Worm (Caenorhabditis elegans) whole organism, early embryonic: ENCODE data around the gene Y43E12A.2.
"Not testable (repeated sequence)": the region's sequence is repeated elsewhere in the genome, so short reads cannot be mapped to it uniquely, and the experiment has no call there.

Source experiments
- B0310.2 ChIP-seq: sonication (generic microtip); optimal IDR thresholded peaks from 2 replicates; lab custom pipeline; 2016; ENCODE audit warnings: mild to moderate bottlenecking, missing genetic modification characterization, missing compliant biosample characterization
- F13C5.2 ChIP-seq: sonication (generic microtip); optimal IDR thresholded peaks from 2 replicates; lab custom pipeline; 2017; ENCODE audit warnings: mild to moderate bottlenecking, missing genetic modification characterization, inconsistent platforms, missing compliant biosample characterization
- aly-1 ChIP-seq: sonication (generic microtip); optimal IDR thresholded peaks from 2 replicates; lab custom pipeline; 2016; ENCODE audit warnings: missing genetic modification characterization, missing compliant biosample characterization
- ama-1 ChIP-seq: fragments of 150-350 bp; optimal IDR thresholded peaks from 2 replicates; lab custom pipeline; 2014
- ceh-13 ChIP-seq: fragments of 200-800 bp; sonication (Bioruptor generic); optimal IDR thresholded peaks from 2 replicates; lab custom pipeline; 2018; ENCODE audit warnings: mild to moderate bottlenecking, missing genetic modification characterization, missing compliant biosample characterization
- ceh-36 ChIP-seq: sonication (generic microtip); optimal IDR thresholded peaks from 2 replicates; lab custom pipeline; 2016; ENCODE audit warnings: missing genetic modification characterization, inconsistent platforms, missing compliant biosample characterization
- ets-7 ChIP-seq: sonication (generic microtip); optimal IDR thresholded peaks from 2 replicates; lab custom pipeline; 2016; ENCODE audit warnings: missing genotype, missing genetic modification characterization, missing compliant biosample characterization
- flt-1 ChIP-seq: fragments of 200-800 bp; sonication (Bioruptor generic); IDR thresholded peaks from 2 replicates; pipeline ENCODE4 v1.3.6; 2022; ENCODE audit warnings: missing genetic modification characterization, missing compliant biosample characterization
- hmbx-1 ChIP-seq: sonication (generic microtip); optimal IDR thresholded peaks from 2 replicates; lab custom pipeline; 2016; ENCODE audit warnings: mild to moderate bottlenecking, missing genetic modification characterization, missing compliant biosample characterization
- hmg-4 ChIP-seq: fragments of 200-800 bp; sonication (Bioruptor generic); optimal IDR thresholded peaks from 2 replicates; lab custom pipeline; 2018; ENCODE audit warnings: mild to moderate bottlenecking, missing genetic modification characterization, missing compliant biosample characterization
- hnd-1 ChIP-seq: sonication (generic microtip); optimal IDR thresholded peaks from 2 replicates; lab custom pipeline; 2016; ENCODE audit warnings: missing genetic modification characterization, missing compliant biosample characterization
- pes-1 ChIP-seq: fragments of 200-800 bp; sonication (Bioruptor generic); IDR thresholded peaks from 2 replicates; pipeline ENCODE4 v1.3.6; 2022; ENCODE audit warnings: missing genetic modification reagents, missing genetic modification characterization, missing compliant biosample characterization
- scrt-1 ChIP-seq: fragments of 200-800 bp; sonication (Bioruptor generic); IDR thresholded peaks from 2 replicates; pipeline ENCODE4 v1.3.6; 2022; ENCODE audit warnings: missing genetic modification characterization, missing compliant biosample characterization
- sea-1 ChIP-seq: fragments of 200-800 bp; sonication (Bioruptor generic); conservative IDR thresholded peaks from 2 replicates; pipeline ENCODE4 v1.3.6; 2022; ENCODE audit warnings: missing genetic modification characterization, missing compliant biosample characterization
- tbx-11 ChIP-seq: fragments of 200-800 bp; sonication (Bioruptor generic); IDR thresholded peaks from 2 replicates; pipeline ENCODE4 v1.3.6; 2022; ENCODE audit warnings: missing genetic modification characterization, missing compliant biosample characterization
- tbx-37 ChIP-seq: fragments of 200-800 bp; sonication (Bioruptor generic); conservative IDR thresholded peaks from 2 replicates; pipeline ENCODE4 v1.3.6; 2022; ENCODE audit warnings: missing genetic modification reagents, missing genetic modification characterization, missing compliant biosample characterization
- tra-4 ChIP-seq: sonication (generic microtip); optimal IDR thresholded peaks from 2 replicates; lab custom pipeline; 2017; ENCODE audit warnings: missing genetic modification characterization, missing compliant biosample characterization

The Y43E12A.2 gene

DNA sequence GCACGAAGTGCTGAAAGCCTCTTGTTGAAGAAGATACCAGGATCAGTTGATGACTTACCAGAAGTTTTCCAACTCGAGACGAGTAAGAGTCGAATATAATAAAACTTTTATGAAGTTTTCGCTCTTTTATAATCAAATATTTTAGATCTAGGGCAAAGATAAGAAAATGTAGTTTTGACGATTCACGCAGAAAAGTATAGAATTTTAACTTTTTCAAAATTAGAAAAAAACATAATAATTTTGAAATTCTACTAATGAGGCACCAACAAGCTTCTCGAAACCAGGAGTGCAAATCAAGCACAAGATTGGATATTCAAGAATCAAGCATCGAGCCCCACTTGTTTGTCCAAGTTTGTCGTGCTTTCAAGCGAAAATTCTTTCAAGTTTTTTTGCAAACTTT lies 33.1 kb upstream of the Y43E12A.2 start, which contains the start of gene Y69E1A.1:
TSS of gene Y69E1A.1 (minus strand) at position 101 of the 400 bp plus-strand sequence.
- TF ChIP-seq hmbx-1 (no peak), B0310.2 (no peak), aly-1 (tag; lab: Kevin White, UChicago) (no peak), ceh-13 (GFP tag; lab: Kevin White, UChicago) (no peak), tbx-11 (no peak), tra-4 (tag; lab: Kevin White, UChicago) (no peak), pes-1 (GFP tag; lab: Robert Waterston, UW) (no peak)

ce11 chrIV:10949510-10949909 lies 32.4 kb upstream of the Y43E12A.2 start, which contains the start of gene nsph-3.1:
TSS of gene nsph-3.1 (plus strand) at chrIV:10949810.
- no peak for TF ChIP-seq hmbx-1
- no peak for TF ChIP-seq F13C5.2
- TF ChIP-seq hmg-4: no peak

DNA sequence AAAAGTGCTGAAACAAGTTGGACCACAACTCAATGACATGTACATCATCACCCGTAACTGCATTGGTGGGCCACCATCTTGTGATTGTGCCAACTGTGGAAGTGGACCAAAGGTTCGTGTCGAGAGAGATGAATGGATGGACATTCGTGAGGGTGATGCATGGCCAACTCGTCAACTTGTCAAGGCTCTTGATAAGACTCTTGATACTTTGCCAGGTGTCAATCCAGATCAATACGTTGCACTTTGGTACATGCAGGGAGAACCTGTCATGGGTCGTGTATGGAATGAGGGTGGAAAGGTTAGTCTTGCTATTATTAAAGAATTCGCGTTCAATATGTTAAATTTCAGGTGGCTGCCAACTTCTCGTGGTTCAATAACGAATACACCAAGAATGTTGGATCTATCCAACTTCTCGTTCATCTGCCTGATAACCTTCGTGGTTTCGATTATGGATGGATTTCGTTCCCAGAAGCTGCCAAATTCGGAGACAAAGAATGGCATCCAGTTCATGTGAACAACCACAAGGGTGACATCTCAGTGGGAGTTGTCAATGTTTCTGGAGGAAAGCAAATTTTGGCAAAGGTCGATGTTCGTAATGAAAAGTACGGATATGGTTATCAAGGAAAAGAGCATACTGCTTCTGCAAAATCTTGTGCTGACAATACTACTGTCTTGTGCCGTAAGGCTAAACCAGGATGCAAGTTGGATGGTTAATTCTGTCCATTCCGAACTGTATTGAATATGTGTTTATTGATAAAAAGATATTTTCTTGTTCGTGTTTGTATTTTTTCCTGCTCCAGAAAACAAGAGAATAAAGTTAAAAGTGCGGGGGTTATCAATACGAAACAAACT lies 31.3 kb upstream of the Y43E12A.2 start:
- TF ChIP-seq ceh-36: no peak

- TF ChIP-seq ets-7 (tag; lab: Kevin White, UChicago) (no peak), hmg-4 (no peak), sea-1 (GFP tag; lab: Robert Waterston, UW) (no peak), hnd-1 (tag; lab: Kevin White, UChicago) (no peak), flt-1 (GFP tag; lab: Robert Waterston, UW) (no peak), B0310.2 (no peak)
These were observed 29.9 kb upstream of the Y43E12A.2 start, which contains the start of gene Y69E1A.3 for ce11 chrIV:10951997-10952396. TSS of gene Y69E1A.3 (plus strand) at chrIV:10952297.

DNA sequence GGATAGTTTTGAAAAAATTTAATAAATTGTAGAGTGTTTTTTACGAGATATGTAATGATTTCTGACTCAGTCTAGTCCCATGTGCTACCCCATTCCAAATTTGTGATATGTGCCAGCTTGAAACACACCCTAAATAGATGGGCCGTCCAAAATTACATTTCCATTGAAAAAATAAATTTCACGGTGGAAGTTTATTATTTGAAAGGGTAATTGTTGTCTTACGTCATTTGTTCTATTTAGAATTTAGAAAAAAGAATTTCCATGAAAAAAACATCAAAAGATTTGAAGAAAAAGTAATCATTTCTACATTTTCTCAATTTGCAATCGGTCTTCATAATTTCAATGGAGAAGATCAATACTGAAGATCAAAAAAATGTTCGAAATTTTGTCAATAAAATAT lies 26.9 kb upstream of the Y43E12A.2 start, which contains the start of gene Y69E1A.4:
TSS of gene Y69E1A.4 (plus strand) at position 301 of the 400 bp plus-strand sequence.
- not testable (repeated sequence) for TF ChIP-seq ceh-13 (GFP tag; lab: Kevin White, UChicago); hnd-1 (tag; lab: Kevin White, UChicago); tbx-11

ce11 chrIV:10957583-10958229 lies 24.2 kb upstream of the Y43E12A.2 start, which contains the start of gene Y69E1A.5:
TSS of gene Y69E1A.5 (minus strand) at chrIV:10957655.
- TF ChIP-seq scrt-1 (GFP tag; lab: Robert Waterston, UW) (no peak), B0310.2 (no peak), tra-4 (tag; lab: Kevin White, UChicago) (no peak), hnd-1 (tag; lab: Kevin White, UChicago) (no peak), ets-7 (tag; lab: Kevin White, UChicago) (no peak), tbx-11 (no peak), tbx-37 (no peak)

ce11 chrIV:10958230-10958588 lies 23.7 kb upstream of the Y43E12A.2 start, which contains the start of gene sri-19:
TSS of gene sri-19 (plus strand) at chrIV:10958372.
- TF ChIP-seq flt-1 (GFP tag; lab: Robert Waterston, UW): no peak
- no peak for TF ChIP-seq ceh-36
- TF ChIP-seq ets-7 (tag; lab: Kevin White, UChicago): no peak
- TF ChIP-seq sea-1 (GFP tag; lab: Robert Waterston, UW): no peak
- TF ChIP-seq ceh-13 (GFP tag; lab: Kevin White, UChicago): no peak
- TF ChIP-seq B0310.2: no peak
- TF ChIP-seq tra-4 (tag; lab: Kevin White, UChicago): no peak
- no peak for TF ChIP-seq hmbx-1
- no peak for TF ChIP-seq tbx-11
- TF ChIP-seq F13C5.2: no peak
- no peak for TF ChIP-seq hmg-4
- TF ChIP-seq tbx-37: no peak
- no peak for TF ChIP-seq hnd-1 (tag; lab: Kevin White, UChicago)
- no peak for TF ChIP-seq ama-1

ce11 chrIV:10964688-10965087 lies 17.2 kb upstream of the Y43E12A.2 start:
- no peak for TF ChIP-seq hmbx-1
- no peak for TF ChIP-seq aly-1 (tag; lab: Kevin White, UChicago)
- no peak for TF ChIP-seq ets-7 (tag; lab: Kevin White, UChicago)
- TF ChIP-seq tbx-37: no peak
- no peak for TF ChIP-seq F13C5.2
- no peak for TF ChIP-seq B0310.2
- no peak for TF ChIP-seq sea-1 (GFP tag; lab: Robert Waterston, UW)

DNA sequence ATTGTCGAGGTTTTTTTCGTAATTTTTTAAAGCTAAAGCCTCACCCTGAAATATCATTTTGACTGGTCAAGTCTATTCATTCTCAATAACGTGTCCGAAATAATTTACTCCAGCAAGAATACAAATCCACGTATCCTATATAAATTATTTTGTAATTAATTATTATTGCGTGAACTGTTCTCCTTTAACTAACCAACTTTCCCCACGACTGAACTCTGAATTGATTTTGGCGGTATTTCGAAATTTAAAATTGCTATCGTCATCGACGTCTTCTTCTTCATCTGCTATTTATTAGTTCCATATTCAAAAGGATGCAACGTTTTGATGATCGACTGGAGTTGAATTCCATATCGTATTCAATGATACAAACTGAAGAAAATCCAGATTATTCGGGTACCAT lies 15.5 kb upstream of the Y43E12A.2 start, which contains the start of the genes aqp-3 and Y69E1A.8:
TSS of gene aqp-3 (minus strand) at position 101 of the 400 bp plus-strand sequence.
TSS of gene Y69E1A.8 (plus strand) at position 246 of the 400 bp plus-strand sequence.
- TF ChIP-seq ceh-13 (GFP tag; lab: Kevin White, UChicago) (no peak), tbx-37 (no peak), ets-7 (tag; lab: Kevin White, UChicago) (no peak), sea-1 (GFP tag; lab: Robert Waterston, UW) (no peak), scrt-1 (GFP tag; lab: Robert Waterston, UW) (no peak), pes-1 (GFP tag; lab: Robert Waterston, UW) (no peak), hmg-4 (no peak), hmbx-1 (no peak), F13C5.2 (no peak), ceh-36 (no peak), tra-4 (tag; lab: Kevin White, UChicago) (no peak), B0310.2 (no peak), flt-1 (GFP tag; lab: Robert Waterston, UW) (no peak)
